Worm (Caenorhabditis elegans): ENCODE measurements around the gene Y75B8A.23.

DNA sequence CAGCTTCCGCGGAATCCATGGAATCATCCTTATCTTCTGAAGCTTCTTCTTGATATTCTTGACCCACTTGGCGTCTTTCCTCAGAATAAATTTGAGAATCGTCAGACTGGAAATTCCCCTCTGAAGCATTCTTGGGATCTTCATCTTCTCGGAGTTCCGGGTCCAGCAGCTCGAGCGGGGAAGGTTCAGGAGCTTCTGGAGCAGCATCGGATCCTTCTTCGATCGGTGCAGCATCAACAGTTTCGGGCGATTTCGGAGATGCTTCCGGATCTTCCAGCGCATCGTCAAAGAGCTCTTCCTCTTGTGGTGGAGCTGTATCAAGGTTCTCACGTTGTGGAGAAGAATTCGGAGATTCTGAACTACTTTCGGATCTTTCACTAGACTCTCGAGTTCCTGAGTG lies 42.9 kb upstream of the Y75B8A.23 start:
- TF ChIP-seq let-526 (GFP tag; IDR thresholded peaks at IDR 0.05) = no peak
- TF ChIP-seq ets-4 (GFP tag; optimal IDR thresholded peaks at IDR 0.05) = no peak
- TF ChIP-seq ama-1 (optimal IDR thresholded peaks at IDR 0.05) = no peak
- no peak for TF ChIP-seq ama-1 (GFP tag; optimal IDR thresholded peaks at IDR 0.05)
- no peak for TF ChIP-seq rpc-1 (optimal IDR thresholded peaks at IDR 0.05)
- no peak for TF ChIP-seq rpc-1 (tag; optimal IDR thresholded peaks at IDR 0.05)
- TF ChIP-seq sptf-2 (GFP tag; optimal IDR thresholded peaks at IDR 0.05) = no peak
- TF ChIP-seq snpc-1.1 (tag; optimal IDR thresholded peaks at IDR 0.05; ENCODE audit: insufficient read depth) = no peak
- no peak for TF ChIP-seq ztf-26 (tag; optimal IDR thresholded peaks at IDR 0.05)
- no peak for TF ChIP-seq chd-7 (tag; optimal IDR thresholded peaks at IDR 0.05)
- TF ChIP-seq lin-54 (GFP tag; optimal IDR thresholded peaks at IDR 0.05) = no peak
- TF ChIP-seq attf-6 (GFP tag; IDR thresholded peaks at IDR 0.05) = no peak
- no peak for TF ChIP-seq F52B5.7 (tag; optimal IDR thresholded peaks at IDR 0.05)
- TF ChIP-seq sdz-38 (tag; optimal IDR thresholded peaks at IDR 0.05) = no peak
- no peak for TF ChIP-seq lag-1 (GFP tag; IDR thresholded peaks at IDR 0.05)
- no peak for TF ChIP-seq B0019.2 (GFP tag; conservative IDR thresholded peaks at IDR 0.05)

Measured in whole organism, young adult.